Worm (Caenorhabditis elegans) whole organism, L4 larva: ENCODE data around the gene F44G4.3.

Experiments used
- ama-1 ChIP-seq: fragments of 150-350 bp; optimal IDR thresholded peaks from 2 replicates; lab custom pipeline; 2014; ENCODE audit warnings: inconsistent platforms, mixed read lengths
- ceh-32 ChIP-seq: sonication (generic microtip); optimal IDR thresholded peaks from 2 replicates; lab custom pipeline; 2016; ENCODE audit warnings: mild to moderate bottlenecking, missing genetic modification characterization, missing compliant biosample characterization; ENCODE audit not compliant: poor library complexity
- egl-27 ChIP-seq: sonication (generic microtip); optimal IDR thresholded peaks from 3 replicates; lab custom pipeline; 2017; ENCODE audit warnings: missing biosample characterization, missing genetic modification reagents, missing genetic modification characterization
- lin-39 ChIP-seq: fragments of 150-350 bp; optimal IDR thresholded peaks from 2 replicates; lab custom pipeline; 2014; ENCODE audit warnings: missing biosample characterization, missing genetic modification reagents, missing genetic modification characterization
- nhr-102 ChIP-seq: sonication (generic microtip); optimal IDR thresholded peaks from 2 replicates; lab custom pipeline; 2016; ENCODE audit warnings: mild to moderate bottlenecking, missing genetic modification characterization, moderate library complexity, missing compliant biosample characterization
- nhr-11 ChIP-seq: fragments of 150-350 bp; optimal IDR thresholded peaks from 2 replicates; lab custom pipeline; 2014; ENCODE audit warnings: missing biosample characterization, missing genetic modification characterization
- nhr-28 ChIP-seq: fragments of 150-350 bp; optimal IDR thresholded peaks from 2 replicates; lab custom pipeline; 2014; ENCODE audit warnings: missing biosample characterization, missing genetic modification characterization
- saeg-2 ChIP-seq: fragments of 200-800 bp; sonication (Bioruptor generic); IDR thresholded peaks from 2 replicates; pipeline ENCODE4 v1.3.6; 2022; ENCODE audit warnings: missing genetic modification reagents, missing genetic modification characterization, missing compliant biosample characterization
- unc-62 ChIP-seq, 3 experiments: fragments of 150-350 bp in 1 of 3; sonication (generic microtip); optimal IDR thresholded peaks in 2 of 3; peaks in 1 of 3; 1 replicate in 1 of 3; 2 replicates in 2 of 3; lab custom pipeline; 2014 to 2017; ENCODE audit warnings: missing biosample characterization in 3 of 3, missing genetic modification characterization in 3 of 3, missing genetic modification reagents in 3 of 3, missing genotype in 1 of 3

- TF ChIP-seq saeg-2 (GFP tag; lab: Robert Waterston, UW) (no peak), egl-27 (tag; lab: Kevin White, UChicago) (no peak), nhr-28 (tag; lab: Kevin White, UChicago) (no peak), lin-39 (no peak), nhr-102 (no peak), unc-62 (GFP tag; optimal IDR thresholded peaks at IDR 0.05 in 1 of 2; lab: Kevin White, UChicago) (no peak), unc-62 (tag; optimal IDR thresholded peaks at IDR 0.05; lab: Kevin White, UChicago) (no peak), nhr-11 (no peak), ama-1 (lab: Kevin White, UChicago) (no peak), ceh-32 (tag; lab: Kevin White, UChicago) (no peak)
Measured at ce11 chrII:8953703-8954102, 43.8 kb downstream of the F44G4.3 start.
